Worm (Caenorhabditis elegans) whole organism, L1 larva: ENCODE results near the gene F49E10.2.

Source experiments
- aha-1 ChIP-seq: fragments of 150-350 bp; optimal IDR thresholded peaks from 2 replicates; lab custom pipeline; 2014; ENCODE audit warnings: missing biosample characterization, missing genetic modification characterization
- nhr-11 ChIP-seq: fragments of 150-350 bp; optimal IDR thresholded peaks from 2 replicates; lab custom pipeline; 2014; ENCODE audit warnings: missing biosample characterization, missing genetic modification characterization
- nhr-20 ChIP-seq: sonication (generic microtip); optimal IDR thresholded peaks from 2 replicates; lab custom pipeline; 2016; ENCODE audit warnings: mild to moderate bottlenecking, missing genetic modification characterization, missing compliant biosample characterization
- skn-1 ChIP-seq: fragments of 150-350 bp; optimal IDR thresholded peaks from 2 replicates; lab custom pipeline; 2014; ENCODE audit warnings: missing biosample characterization, missing genetic modification characterization

ce11 chrX:5850472-5850871, 39.7 kb upstream of the F49E10.2 start:
- no peak for TF ChIP-seq aha-1 (tag; lab: Kevin White, UChicago)
- no peak for TF ChIP-seq nhr-20
- TF ChIP-seq nhr-11 (tag; lab: Kevin White, UChicago) = no peak
- no peak for TF ChIP-seq skn-1
